Fruit fly (Drosophila melanogaster): Measurements from ENCODE around the gene CG31683.

CG31683 gene

DNA sequence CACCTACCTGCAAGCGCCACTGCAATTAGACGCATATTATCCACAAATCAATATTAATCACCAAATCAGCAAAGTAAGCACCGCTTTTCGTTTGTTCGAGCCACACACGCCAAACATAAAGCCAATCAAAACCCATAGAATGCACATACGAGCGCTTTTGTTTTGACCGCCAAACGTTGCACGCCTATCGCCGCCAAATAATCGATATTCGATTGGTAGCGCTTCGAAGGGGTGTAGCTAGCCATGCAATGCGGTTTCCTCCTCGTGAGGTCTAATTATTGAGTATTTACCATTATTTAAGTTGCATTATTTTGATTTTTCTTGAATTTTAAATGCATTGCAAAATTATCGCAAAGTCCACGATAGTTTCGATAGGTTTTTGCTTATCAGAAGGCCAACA lies 22.4 kb downstream of the CG31683 start:
- TF ChIP-seq OdsH (GFP tag; optimal IDR thresholded peaks at IDR 0.05): no peak
- TF ChIP-seq Rel (GFP tag; optimal IDR thresholded peaks at IDR 0.05): no peak
- peak; percentile 21 for TF ChIP-seq Rel (tag; optimal IDR thresholded peaks at IDR 0.05)
- no peak for TF ChIP-seq Vsx2 (GFP tag; optimal IDR thresholded peaks at IDR 0.05; ENCODE audit: partially characterized antibody)
- TF ChIP-seq N (GFP tag; optimal IDR thresholded peaks at IDR 0.05): no peak
- TF ChIP-seq Hnf4 (GFP tag; optimal IDR thresholded peaks at IDR 0.05): no peak

DNA sequence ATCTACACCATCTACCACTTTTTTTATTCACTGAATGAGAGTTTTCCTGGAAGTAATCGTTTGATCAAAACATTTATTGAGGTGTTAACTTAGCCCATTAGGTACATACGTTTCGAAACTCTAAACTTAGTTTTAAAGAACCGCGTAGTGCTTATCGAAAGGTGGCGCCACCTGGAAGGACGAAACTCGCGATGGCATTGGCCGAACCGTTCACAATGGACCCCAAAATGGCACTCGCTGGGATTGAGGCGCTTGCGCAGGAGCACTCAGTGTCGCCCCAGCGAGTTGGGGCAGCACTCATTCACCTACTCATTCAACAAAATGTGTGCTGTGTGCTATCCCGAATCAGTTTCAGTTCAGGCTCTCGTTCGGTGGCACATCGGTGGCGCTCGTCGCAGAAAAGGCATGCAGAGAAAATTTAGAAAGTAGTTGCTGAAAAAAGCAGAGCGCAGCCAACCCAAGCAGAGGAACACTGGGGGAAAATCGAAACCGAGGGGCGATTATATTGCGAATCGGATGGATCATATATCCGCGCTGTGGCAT lies 23.8 kb downstream of the CG31683 start, which contains the start of gene CG31688:
TSS of gene CG31688 (plus strand) at position 346 of the 543 bp plus-strand sequence.
- no peak for TF ChIP-seq ey (GFP tag; optimal IDR thresholded peaks at IDR 0.05)
- TF ChIP-seq rgr (GFP tag; optimal IDR thresholded peaks at IDR 0.05): no peak
- TF ChIP-seq Dif (GFP tag; optimal IDR thresholded peaks at IDR 0.05; ENCODE audit: partially characterized antibody): no peak
- TF ChIP-seq CG32264 (GFP tag; optimal IDR thresholded peaks at IDR 0.05): no peak
- no peak for TF ChIP-seq CrebA (GFP tag; optimal IDR thresholded peaks at IDR 0.05; ENCODE audit: borderline replicate concordance)
- TF ChIP-seq Jra (GFP tag; optimal IDR thresholded peaks at IDR 0.05): no peak
- TF ChIP-seq Hnf4 (GFP tag; optimal IDR thresholded peaks at IDR 0.05): no peak
- no peak for TF ChIP-seq pan (optimal IDR thresholded peaks at IDR 0.05)
- no peak for TF ChIP-seq Vsx2 (GFP tag; optimal IDR thresholded peaks at IDR 0.05; ENCODE audit: partially characterized antibody)
- no peak for TF ChIP-seq dl (GFP tag; optimal IDR thresholded peaks at IDR 0.05; ENCODE audit: insufficient read depth in 1 of 2, partially characterized antibody in 2 of 2)
- no peak for TF ChIP-seq psq (GFP tag; optimal IDR thresholded peaks at IDR 0.05)

DNA sequence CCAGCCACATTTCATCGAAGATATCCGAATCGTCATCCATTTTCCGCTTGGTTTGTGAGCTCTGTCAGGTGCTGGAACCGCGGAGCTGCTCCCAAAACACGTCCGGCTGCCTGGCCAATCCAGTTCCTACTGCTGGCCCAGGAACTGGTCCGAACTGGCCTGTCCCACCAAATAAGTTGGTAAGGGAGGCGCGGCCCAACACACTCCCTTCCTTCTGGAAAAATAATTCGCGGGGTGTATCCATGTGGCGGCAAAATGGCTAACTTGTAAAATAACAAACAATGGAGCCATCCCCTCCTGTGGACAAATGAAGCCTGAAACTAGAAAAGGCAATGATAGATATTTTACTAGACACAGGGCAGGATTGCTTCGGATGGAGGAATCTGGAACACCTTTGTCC lies 25.2 kb downstream of the CG31683 start, which contains the start of gene CG15130:
TSS of gene CG15130 (minus strand) at position 101 of the 400 bp plus-strand sequence.
- TF ChIP-seq GATAd (GFP tag; optimal IDR thresholded peaks at IDR 0.05) (no peak), sage (GFP tag; optimal IDR thresholded peaks at IDR 0.05) (no peak), dl (GFP tag; optimal IDR thresholded peaks at IDR 0.05; ENCODE audit: insufficient read depth in 1 of 2, partially characterized antibody in 2 of 2) (no peak), h (GFP tag; optimal IDR thresholded peaks at IDR 0.05) (no peak), CG32264 (GFP tag; optimal IDR thresholded peaks at IDR 0.05) (no peak), lola (GFP tag; optimal IDR thresholded peaks at IDR 0.05) (no peak), ey (GFP tag; optimal IDR thresholded peaks at IDR 0.05) (no peak), usp (GFP tag; optimal IDR thresholded peaks at IDR 0.05) (no peak), Myc (optimal IDR thresholded peaks at IDR 0.05) (no peak), sv (GFP tag; optimal IDR thresholded peaks at IDR 0.05) (no peak), dmrt93B (GFP tag; optimal IDR thresholded peaks at IDR 0.05) (no peak), foxo (GFP tag; optimal IDR thresholded peaks at IDR 0.05) (no peak), N (GFP tag; optimal IDR thresholded peaks at IDR 0.05) (no peak), rgr (GFP tag; optimal IDR thresholded peaks at IDR 0.05) (no peak), Sp1 (GFP tag; optimal IDR thresholded peaks at IDR 0.05) (no peak), OdsH (GFP tag; optimal IDR thresholded peaks at IDR 0.05) (no peak)

DNA sequence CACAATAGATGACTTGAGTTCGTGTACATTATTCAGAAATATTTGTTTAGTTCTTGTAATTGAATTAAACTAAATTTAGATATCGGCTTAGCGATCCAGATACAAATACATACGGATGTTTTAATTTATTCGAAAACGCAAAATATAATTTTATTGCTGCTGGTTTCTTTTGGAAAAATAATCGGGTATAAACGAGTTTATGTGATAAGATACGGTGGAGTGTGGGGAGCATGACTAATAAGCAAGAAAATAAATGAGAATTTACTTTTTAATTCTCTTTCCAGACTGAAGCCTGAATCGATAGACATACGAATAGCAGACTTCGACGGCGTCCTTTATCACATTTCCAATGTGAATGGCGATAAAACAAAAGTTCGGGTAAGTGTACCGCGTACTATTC lies 29.7 kb downstream of the CG31683 start:
- TF ChIP-seq br (GFP tag; optimal IDR thresholded peaks at IDR 0.05) (no peak), Mio (GFP tag; optimal IDR thresholded peaks at IDR 0.05) (no peak), tai (GFP tag; optimal IDR thresholded peaks at IDR 0.05) (no peak), dsf (GFP tag; optimal IDR thresholded peaks at IDR 0.05; ENCODE audit: borderline replicate concordance) (no peak), sage (GFP tag; optimal IDR thresholded peaks at IDR 0.05) (no peak), rgr (GFP tag; optimal IDR thresholded peaks at IDR 0.05) (no peak), Jra (GFP tag; optimal IDR thresholded peaks at IDR 0.05) (no peak), brk (GFP tag; optimal IDR thresholded peaks at IDR 0.05) (no peak), Hr78 (GFP tag; optimal IDR thresholded peaks at IDR 0.05) (no peak), CrebA (GFP tag; optimal IDR thresholded peaks at IDR 0.05; ENCODE audit: borderline replicate concordance) (no peak), sv (GFP tag; optimal IDR thresholded peaks at IDR 0.05) (no peak)

DNA sequence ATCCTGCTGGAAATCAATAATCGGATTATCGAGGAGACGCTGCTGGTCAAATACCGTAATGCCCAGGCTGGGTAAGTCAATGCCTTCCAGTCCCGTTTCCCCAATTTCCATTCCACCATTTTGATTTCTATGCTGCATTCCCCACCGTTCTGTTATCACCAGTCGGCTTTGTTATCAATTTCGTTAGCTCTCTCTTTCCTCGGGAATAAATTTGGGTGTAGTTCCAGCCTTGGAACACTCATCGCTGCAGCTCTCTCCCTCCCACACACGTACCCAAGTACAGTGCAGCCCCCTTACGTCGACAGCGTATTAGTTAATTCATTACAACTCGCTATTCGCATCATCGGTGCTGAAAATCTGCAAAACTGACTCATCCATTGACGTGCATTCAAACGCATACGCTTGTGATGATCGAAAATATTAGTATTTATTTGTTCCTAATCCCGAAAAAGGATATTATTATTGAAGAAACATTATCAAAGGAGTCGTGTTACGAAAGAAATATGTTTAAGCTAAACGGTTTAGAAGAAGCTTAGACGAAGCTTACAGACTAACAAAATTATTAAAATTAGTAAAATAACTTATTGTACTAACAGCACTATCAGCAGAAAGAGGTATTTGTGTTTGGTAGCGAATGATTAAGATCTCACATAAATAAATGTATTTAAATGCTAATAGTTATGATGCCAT lies 32.0 kb downstream of the CG31683 start:
- TF ChIP-seq sage (GFP tag; optimal IDR thresholded peaks at IDR 0.05): peak; percentile 18
- peak; percentile 12 for TF ChIP-seq h (GFP tag; optimal IDR thresholded peaks at IDR 0.05)
- no peak for TF ChIP-seq lola (GFP tag; optimal IDR thresholded peaks at IDR 0.05)
- TF ChIP-seq Rel (GFP tag; optimal IDR thresholded peaks at IDR 0.05): no peak
- no peak for TF ChIP-seq Rel (tag; optimal IDR thresholded peaks at IDR 0.05)
- TF ChIP-seq CG9705 (GFP tag; optimal IDR thresholded peaks at IDR 0.05): no peak
- peak; percentile 46 for TF ChIP-seq fru (GFP tag; optimal IDR thresholded peaks at IDR 0.05)
- no peak for TF ChIP-seq Mio (GFP tag; optimal IDR thresholded peaks at IDR 0.05)
- TF ChIP-seq woc (GFP tag; optimal IDR thresholded peaks at IDR 0.05): peak; percentile 7
- TF ChIP-seq CG32264 (GFP tag; optimal IDR thresholded peaks at IDR 0.05): no peak
- TF ChIP-seq Hnf4 (GFP tag; optimal IDR thresholded peaks at IDR 0.05): peak; percentile 18
- peak; percentile 33 for TF ChIP-seq HLH106 (tag; optimal IDR thresholded peaks at IDR 0.05)
- TF ChIP-seq brk (GFP tag; optimal IDR thresholded peaks at IDR 0.05): peak; percentile 16
- TF ChIP-seq foxo (GFP tag; optimal IDR thresholded peaks at IDR 0.05): peak in 1 of 2 experiments; percentile 38
- TF ChIP-seq GATAd (GFP tag; optimal IDR thresholded peaks at IDR 0.05): peak; percentile 86
- no peak for TF ChIP-seq Hr83 (GFP tag; optimal IDR thresholded peaks at IDR 0.05; ENCODE audit: poor library complexity, severe bottlenecking)
- no peak for TF ChIP-seq dsf (GFP tag; optimal IDR thresholded peaks at IDR 0.05; ENCODE audit: borderline replicate concordance)
- peak; percentile 23 for TF ChIP-seq ey (GFP tag; optimal IDR thresholded peaks at IDR 0.05)
- TF ChIP-seq psq (GFP tag; optimal IDR thresholded peaks at IDR 0.05): peak; percentile 65

All from whole organism, wandering third instar larva.